Fruit fly (Drosophila melanogaster) whole organism, embryonic: ENCODE data around the gene mora.

Experiments
- ATbp ChIP-seq: fragments of 200-800 bp; sonication (Bioruptor generic); optimal IDR thresholded peaks from 2 replicates; lab custom pipeline; 2017; ENCODE audit warnings: missing biosample characterization, mild to moderate bottlenecking, missing genetic modification characterization, missing genetic modification reagents
- Awh ChIP-seq: fragments of 200-800 bp; sonication (Bioruptor generic); IDR thresholded peaks from 2 replicates; pipeline ENCODE4, ENCODE4 v1.3.6; 2022; ENCODE audit warnings: missing biosample characterization, missing genetic modification characterization
- CG11093 ChIP-seq: fragments of 200-800 bp; sonication (Bioruptor generic); IDR thresholded peaks from 3 replicates; pipeline ENCODE4 v1.3.6; 2022; ENCODE audit warnings: missing biosample characterization, missing genetic modification characterization
- CG12236 ChIP-seq: fragments of 200-800 bp; sonication (Bioruptor generic); optimal IDR thresholded peaks from 2 replicates; lab custom pipeline; 2016; ENCODE audit warnings: missing biosample characterization, missing genetic modification characterization
- CG13296 ChIP-seq: fragments of 200-800 bp; sonication (Bioruptor generic); optimal IDR thresholded peaks from 3 replicates; lab custom pipeline; 2018; ENCODE audit warnings: missing biosample characterization, mild to moderate bottlenecking, missing genetic modification characterization
- CG14667 ChIP-seq: fragments of 200-800 bp; sonication (Bioruptor generic); IDR thresholded peaks from 2 replicates; pipeline ENCODE4 v1.3.6; 2022; ENCODE audit warnings: missing biosample characterization, missing genetic modification characterization
- CG14965 ChIP-seq: fragments of 200-800 bp; sonication (Bioruptor generic); optimal IDR thresholded peaks from 2 replicates; lab custom pipeline; 2016; ENCODE audit warnings: missing biosample characterization, missing genetic modification characterization, borderline replicate concordance
- CG15514 ChIP-seq: fragments of 200-800 bp; sonication (Bioruptor generic); optimal IDR thresholded peaks from 3 replicates; lab custom pipeline; 2017; ENCODE audit warnings: missing biosample characterization, missing genetic modification characterization, mild to moderate bottlenecking, moderate library complexity, missing genetic modification reagents
- CG17361 ChIP-seq: fragments of 200-800 bp; sonication (Bioruptor generic); IDR thresholded peaks from 3 replicates; pipeline ENCODE4 v1.3.6; 2022; ENCODE audit warnings: missing biosample characterization, missing genetic modification characterization
- CG17568 ChIP-seq: fragments of 200-800 bp; sonication (Bioruptor generic); optimal IDR thresholded peaks from 2 replicates; lab custom pipeline; 2018; ENCODE audit warnings: missing biosample characterization, mild to moderate bottlenecking, missing genetic modification characterization, moderate library complexity
- CG18619 ChIP-seq: fragments of 200-800 bp; sonication (Bioruptor generic); optimal IDR thresholded peaks from 3 replicates; lab custom pipeline; 2017; ENCODE audit warnings: missing biosample characterization, mild to moderate bottlenecking, missing genetic modification characterization
- CG2678 ChIP-seq: fragments of 200-800 bp; sonication (Bioruptor generic); optimal IDR thresholded peaks from 3 replicates; lab custom pipeline; 2019; ENCODE audit warnings: missing biosample characterization, mild to moderate bottlenecking, missing genetic modification characterization, moderate library complexity
- CG2889 ChIP-seq: fragments of 200-800 bp; sonication (Bioruptor generic); IDR thresholded peaks from 3 replicates; pipeline ENCODE4 v1.3.6; 2022; ENCODE audit warnings: missing biosample characterization, missing genetic modification characterization
- CG3838 ChIP-seq: fragments of 200-800 bp; sonication (Bioruptor generic); optimal IDR thresholded peaks from 3 replicates; lab custom pipeline; 2016; ENCODE audit warnings: missing biosample characterization, missing genetic modification characterization
- CG7786 ChIP-seq: fragments of 200-800 bp; sonication (Bioruptor generic); optimal IDR thresholded peaks from 2 replicates; lab custom pipeline; 2016; ENCODE audit warnings: missing biosample characterization, missing genetic modification characterization
- CG8290 ChIP-seq, 3 experiments: fragments of 200-800 bp; sonication (Bioruptor generic); optimal IDR thresholded peaks; 2 replicates each; lab custom pipeline; 2016 to 2019; ENCODE audit warnings: missing biosample characterization in 3 of 3, missing genetic modification characterization in 3 of 3, mild to moderate bottlenecking in 2 of 3, moderate library complexity in 1 of 3
- CG8388 ChIP-seq: fragments of 200-800 bp; sonication (Bioruptor generic); optimal IDR thresholded peaks from 2 replicates; lab custom pipeline; 2019; ENCODE audit warnings: missing biosample characterization, mild to moderate bottlenecking, missing genetic modification characterization, moderate library complexity
- CTCF ChIP-seq: fragments of 200-800 bp; sonication (Bioruptor generic); optimal IDR thresholded peaks from 2 replicates; lab custom pipeline; 2017; ENCODE audit warnings: missing biosample characterization, mild to moderate bottlenecking, missing genetic modification characterization, moderate library complexity
- Camta ChIP-seq: fragments of 200-800 bp; sonication (Bioruptor generic); optimal IDR thresholded peaks from 2 replicates; lab custom pipeline; 2016; ENCODE audit warnings: missing biosample characterization, missing genetic modification characterization
- Chrac-16 ChIP-seq: fragments of 200-800 bp; sonication (Bioruptor generic); optimal IDR thresholded peaks from 3 replicates; lab custom pipeline; 2016; ENCODE audit warnings: missing biosample characterization, missing genetic modification characterization
- Dip2 ChIP-seq: fragments of 200-800 bp; sonication (Bioruptor generic); IDR thresholded peaks from 2 replicates; pipeline ENCODE4 v1.3.6; 2022; ENCODE audit warnings: missing biosample characterization, missing genetic modification characterization
- Dip3 ChIP-seq: fragments of 200-800 bp; sonication (Bioruptor generic); optimal IDR thresholded peaks from 3 replicates; lab custom pipeline; 2016; ENCODE audit warnings: missing biosample characterization, missing genetic modification characterization
- Elba2 ChIP-seq: fragments of 200-800 bp; sonication (Bioruptor generic); optimal IDR thresholded peaks from 3 replicates; lab custom pipeline; 2016; ENCODE audit warnings: missing biosample characterization, missing genetic modification characterization
- Fer1 ChIP-seq: fragments of 200-800 bp; sonication (Bioruptor generic); optimal IDR thresholded peaks from 2 replicates; lab custom pipeline; 2017; ENCODE audit warnings: missing biosample characterization, mild to moderate bottlenecking, missing genetic modification characterization
- HLH4C ChIP-seq: fragments of 200-800 bp; sonication (Bioruptor generic); IDR thresholded peaks from 3 replicates; pipeline ENCODE4 v1.3.6; 2022; ENCODE audit warnings: missing biosample characterization, missing genetic modification characterization; ENCODE audit not compliant: partially characterized antibody
- Hmr ChIP-seq: fragments of 200-800 bp; sonication (Bioruptor generic); optimal IDR thresholded peaks from 3 replicates; lab custom pipeline; 2017; ENCODE audit warnings: mild to moderate bottlenecking, missing biosample characterization, missing genetic modification reagents, missing genetic modification characterization
- Hmx ChIP-seq: fragments of 200-800 bp; sonication (Bioruptor generic); optimal IDR thresholded peaks from 2 replicates; lab custom pipeline; 2016; ENCODE audit warnings: missing biosample characterization, missing genetic modification characterization
- MBD-R2 ChIP-seq: fragments of 200-800 bp; sonication (Bioruptor generic); IDR thresholded peaks from 2 replicates; pipeline ENCODE4 v1.3.6; 2022; ENCODE audit warnings: missing biosample characterization, missing genetic modification characterization
- NFAT ChIP-seq: fragments of 200-800 bp; sonication (Bioruptor generic); IDR thresholded peaks from 2 replicates; pipeline ENCODE4 v1.3.6; 2022; ENCODE audit warnings: missing biosample characterization, missing genetic modification characterization
- NfI ChIP-seq: fragments of 200-800 bp; sonication (Bioruptor generic); optimal IDR thresholded peaks from 3 replicates; lab custom pipeline; 2018; ENCODE audit warnings: missing biosample characterization, mild to moderate bottlenecking, missing genetic modification characterization, moderate library complexity
- Optix ChIP-seq: fragments of 200-800 bp; sonication (Bioruptor generic); IDR thresholded peaks from 3 replicates; pipeline ENCODE4 v1.3.6; 2022; ENCODE audit warnings: missing biosample characterization, missing genetic modification characterization
- Poxn ChIP-seq: fragments of 200-800 bp; sonication (Bioruptor generic); IDR thresholded peaks from 2 replicates; pipeline ENCODE4 v1.3.6; 2022; ENCODE audit warnings: missing biosample characterization, missing genetic modification characterization
- Usf ChIP-seq: fragments of 200-800 bp; sonication (Bioruptor generic); optimal IDR thresholded peaks from 2 replicates; lab custom pipeline; 2017; ENCODE audit warnings: missing genotype, missing biosample characterization, missing genetic modification characterization
- ash1 ChIP-seq: fragments of 200-800 bp; sonication (Bioruptor generic); optimal IDR thresholded peaks from 2 replicates; lab custom pipeline; 2018; ENCODE audit warnings: missing biosample characterization, mild to moderate bottlenecking, missing genetic modification characterization
- bbx ChIP-seq: fragments of 200-800 bp; sonication (Bioruptor generic); IDR thresholded peaks from 2 replicates; pipeline ENCODE4 v1.3.6; 2022; ENCODE audit warnings: missing biosample characterization, missing genetic modification characterization; ENCODE audit not compliant: partially characterized antibody
- cad ChIP-seq: fragments of >200 bp; optimal IDR thresholded peaks from 2 replicates; lab custom pipeline; 2017; ENCODE audit warnings: missing biosample characterization, missing genetic modification characterization
- fd3F ChIP-seq: fragments of 200-800 bp; sonication (Bioruptor generic); optimal IDR thresholded peaks from 2 replicates; lab custom pipeline; 2018; ENCODE audit warnings: missing biosample characterization, mild to moderate bottlenecking, missing genetic modification characterization, moderate library complexity
- grau ChIP-seq: fragments of 200-800 bp; optimal IDR thresholded peaks from 3 replicates; lab custom pipeline; 2019; ENCODE audit warnings: missing biosample characterization, mild to moderate bottlenecking, missing genetic modification characterization, moderate library complexity
- gsb-n ChIP-seq: fragments of 200-800 bp; sonication (Bioruptor generic); optimal IDR thresholded peaks from 3 replicates; lab custom pipeline; 2018; ENCODE audit warnings: missing biosample characterization, mild to moderate bottlenecking, missing genetic modification characterization
- pb ChIP-seq: fragments of 200-800 bp; sonication (Bioruptor generic); optimal IDR thresholded peaks from 3 replicates; lab custom pipeline; 2016; ENCODE audit warnings: missing biosample characterization, missing genetic modification characterization
- phol ChIP-seq: fragments of 200-800 bp; sonication (Bioruptor generic); optimal IDR thresholded peaks from 3 replicates; lab custom pipeline; 2018; ENCODE audit warnings: missing biosample characterization, mild to moderate bottlenecking, missing genetic modification characterization, moderate library complexity
- pum ChIP-seq: fragments of 200-800 bp; sonication (Bioruptor generic); optimal IDR thresholded peaks from 2 replicates; lab custom pipeline; 2016; ENCODE audit warnings: missing biosample characterization, missing genetic modification characterization
- sc ChIP-seq, 3 experiments: fragments of >200 bp in 2 of 3; fragments of 200-800 bp in 1 of 3; sonication (Bioruptor generic) in 1 of 3; optimal IDR thresholded peaks; 2 replicates in 2 of 3; 3 replicates in 1 of 3; lab custom pipeline; 2017; ENCODE audit warnings: mild to moderate bottlenecking in 1 of 3, missing biosample characterization in 1 of 3, missing genetic modification characterization in 1 of 3, missing genetic modification reagents in 1 of 3
- sim ChIP-seq: fragments of 200-800 bp; sonication (Bioruptor generic); IDR thresholded peaks from 2 replicates; pipeline ENCODE4 v1.3.6; 2022; ENCODE audit warnings: missing biosample characterization, missing genetic modification characterization
- sisA ChIP-seq: fragments of 200-800 bp; sonication (Bioruptor generic); IDR thresholded peaks from 2 replicates; pipeline ENCODE4 v1.3.6; 2022; ENCODE audit warnings: missing biosample characterization, missing genetic modification characterization
- slbo ChIP-seq: fragments of 200-800 bp; sonication (Bioruptor generic); IDR thresholded peaks from 2 replicates; pipeline ENCODE4 v1.3.6; 2022; ENCODE audit warnings: missing biosample characterization, missing genetic modification characterization
- sna ChIP-seq: fragments of 200-800 bp; sonication (Bioruptor generic); IDR thresholded peaks from 2 replicates; pipeline ENCODE4 v1.3.6; 2022; ENCODE audit warnings: missing biosample characterization, missing genetic modification characterization; ENCODE audit not compliant: partially characterized antibody
- sob ChIP-seq: fragments of 200-800 bp; sonication (Bioruptor generic); IDR thresholded peaks from 2 replicates; pipeline ENCODE4 v1.3.6; 2022; ENCODE audit warnings: missing biosample characterization, missing genetic modification characterization
- unc-4 ChIP-seq: fragments of 200-800 bp; sonication (Bioruptor generic); IDR thresholded peaks from 2 replicates; pipeline ENCODE4 v1.3.6; 2022; ENCODE audit warnings: missing biosample characterization, missing genetic modification characterization; ENCODE audit not compliant: partially characterized antibody
- zfh1 ChIP-seq: fragments of 200-800 bp; sonication (Bioruptor generic); IDR thresholded peaks from 3 replicates; pipeline ENCODE4 v1.3.6; 2022; ENCODE audit warnings: missing biosample characterization, missing genetic modification characterization

The mora gene

dm6 chr3R:24163556-24164022 is 22.6 kb upstream of the mora start, which contains the start of gene Apc2 (continued):
- TF ChIP-seq Poxn (GFP tag; lab: Robert Waterston, UW): no peak
- TF ChIP-seq Awh (GFP tag; lab: Robert Waterston, UW): no peak
- peak; percentile 28; the same call in 1 of the 2 replicates for TF ChIP-seq CG14667
- TF ChIP-seq Camta (GFP tag; lab: Kevin White, UChicago): peak; percentile 23
- TF ChIP-seq NFAT (GFP tag; lab: Robert Waterston, UW): peak; percentile 51; the same call in 1 of the 2 replicates
- peak; percentile 85 for TF ChIP-seq CG8290 (GFP tag; optimal IDR thresholded peaks at IDR 0.05; lab: Kevin White, UChicago)
- TF ChIP-seq CG8290 (tag; optimal IDR thresholded peaks at IDR 0.05; lab: Kevin White, UChicago): peak in 1 of 2 experiments; percentile 78
- peak; percentile 30 for TF ChIP-seq Fer1 (GFP tag; lab: Kevin White, UChicago)
- TF ChIP-seq sob: no peak; the same call in 1 of the 2 replicates
- peak; percentile 41 for TF ChIP-seq gsb-n (tag; lab: Kevin White, UChicago)
- TF ChIP-seq CG12236 (GFP tag; lab: Kevin White, UChicago): no peak
- no peak for TF ChIP-seq sna (GFP tag; lab: Robert Waterston, UW)
- no peak for TF ChIP-seq Usf (GFP tag; lab: Kevin White, UChicago)
- TF ChIP-seq CG11093 (GFP tag; lab: Robert Waterston, UW): peak; percentile 37; the same call in 1 of the 3 replicates
- peak; percentile 66 for TF ChIP-seq sisA (GFP tag; lab: Robert Waterston, UW)
- peak; percentile 71; the same call in 1 of the 2 replicates for TF ChIP-seq unc-4
- peak; percentile 56 for TF ChIP-seq NfI
- no peak for TF ChIP-seq MBD-R2 (GFP tag; lab: Robert Waterston, UW)
- no peak for TF ChIP-seq sc (optimal IDR thresholded peaks at IDR 0.05; lab: Kevin White, UChicago)
- peak; percentile 37 for TF ChIP-seq sc (GFP tag; optimal IDR thresholded peaks at IDR 0.05; lab: Kevin White, UChicago)
- TF ChIP-seq CG3838 (GFP tag; lab: Kevin White, UChicago): peak; percentile 25
- peak; percentile 71 for TF ChIP-seq grau
- TF ChIP-seq CG13296 (GFP tag; lab: Kevin White, UChicago): peak; percentile 41
- no peak for TF ChIP-seq CG7786
- no peak for TF ChIP-seq ATbp (GFP tag; lab: Kevin White, UChicago)
- TF ChIP-seq CTCF (GFP tag; lab: Kevin White, UChicago): no peak
- peak; percentile 53 for TF ChIP-seq fd3F (GFP tag; lab: Kevin White, UChicago)
- no peak for TF ChIP-seq sim
- TF ChIP-seq pum: peak; percentile 21
- TF ChIP-seq Chrac-16 (GFP tag; lab: Kevin White, UChicago): peak; percentile 47
- no peak for TF ChIP-seq bbx (GFP tag; lab: Robert Waterston, UW)
- TF ChIP-seq Hmx: no peak
- peak; percentile 27; the same call in 1 of the 3 replicates for TF ChIP-seq HLH4C (GFP tag; lab: Robert Waterston, UW)
- TF ChIP-seq CG15514 (GFP tag; lab: Kevin White, UChicago): peak; percentile 69
- peak; percentile 82 for TF ChIP-seq phol (tag; lab: Kevin White, UChicago)
- TF ChIP-seq cad (GFP tag; lab: Kevin White, UChicago): no peak
- TF ChIP-seq CG2678 (tag; lab: Kevin White, UChicago): peak; percentile 75
- peak; percentile 82 for TF ChIP-seq slbo
- peak; percentile 34 for TF ChIP-seq Dip3 (GFP tag; lab: Kevin White, UChicago)
- peak; percentile 55 for TF ChIP-seq CG8388 (GFP tag; lab: Kevin White, UChicago)
- no peak for TF ChIP-seq Dip2
- peak; percentile 63; the same call in 2 of the 3 replicates for TF ChIP-seq zfh1 (GFP tag; lab: Robert Waterston, UW)
- no peak for TF ChIP-seq Elba2 (GFP tag; lab: Kevin White, UChicago)
- peak; percentile 39 for TF ChIP-seq CG18619 (GFP tag; lab: Kevin White, UChicago)
- peak; percentile 85 for TF ChIP-seq CG17361 (GFP tag; lab: Robert Waterston, UW)
- TF ChIP-seq Optix (GFP tag; lab: Robert Waterston, UW): no peak
- no peak for TF ChIP-seq ash1 (GFP tag; lab: Kevin White, UChicago)
- no peak for TF ChIP-seq CG17568 (GFP tag; lab: Kevin White, UChicago)
- no peak for TF ChIP-seq CG14965 (GFP tag; lab: Kevin White, UChicago)
- TF ChIP-seq CG2889 (GFP tag; lab: Robert Waterston, UW): 0 out of 3 replicates have a peak, but pooled peaks have one; percentile 11
- TF ChIP-seq Hmr (GFP tag; lab: Kevin White, UChicago): peak; percentile 48
- TF ChIP-seq pb (GFP tag; lab: Kevin White, UChicago): no peak
